Worm (Caenorhabditis elegans): ENCODE results near the gene F53F8.4.

- TF ChIP-seq dao-5 (tag; optimal IDR thresholded peaks at IDR 0.05) (no peak), him-1 (tag; optimal IDR thresholded peaks at IDR 0.05) (no peak)
These were observed 24.6 kb downstream of the F53F8.4 start, which contains the start of gene mlt-11 for ce11 chrV:20666905-20667304.

All from whole organism, L4/young adult.